Worm (Caenorhabditis elegans): ENCODE measurements around the gene H38K22.9.

DNA sequence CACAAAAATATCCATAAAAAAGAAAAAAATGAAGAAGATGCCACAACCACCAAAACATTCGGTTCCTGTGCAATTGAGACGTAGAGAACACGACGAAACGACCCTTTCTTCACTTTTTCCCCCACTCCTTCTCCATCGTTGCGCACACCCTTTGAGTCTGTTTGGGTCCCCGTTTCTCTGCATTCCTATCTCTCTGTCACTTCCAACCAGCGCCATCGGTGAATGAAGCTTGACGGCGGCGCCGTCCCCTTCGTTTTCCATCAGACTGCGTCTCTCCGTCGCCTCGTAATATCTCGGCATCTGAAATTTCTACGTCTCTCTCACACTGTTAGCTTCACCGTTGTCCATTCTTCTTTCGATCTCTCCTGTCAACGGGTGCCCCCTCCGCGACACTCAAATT lies 11.7 kb downstream of the H38K22.9 start:
- TF ChIP-seq sptf-1 (tag; optimal IDR thresholded peaks at IDR 0.05) (no peak), tbx-8 (GFP tag; optimal IDR thresholded peaks at IDR 0.05) (no peak), blmp-1 (tag; optimal IDR thresholded peaks at IDR 0.05) (no peak), nhr-237 (tag; optimal IDR thresholded peaks at IDR 0.05) (no peak), drap-1 (GFP tag; optimal IDR thresholded peaks at IDR 0.05) (no peak), nhr-2 (tag; optimal IDR thresholded peaks at IDR 0.05) (no peak)
